Fruit fly (Drosophila melanogaster): ENCODE results near the gene cu.

Gene cu

dm6 chr3R:11200885-11201421, 3.6 kb downstream of the cu start (continued):
- TF ChIP-seq CG11294 (GFP tag; IDR thresholded peaks at IDR 0.05): no peak
- TF ChIP-seq Eip75B (GFP tag; optimal IDR thresholded peaks at IDR 0.05): peak; percentile 48
- peak; percentile 56 for TF ChIP-seq CG31627 (GFP tag; optimal IDR thresholded peaks at IDR 0.05)
- TF ChIP-seq Sox15 (GFP tag; optimal IDR thresholded peaks at IDR 0.05): peak; percentile 50
- peak; percentile 89 for TF ChIP-seq svp (GFP tag)
- TF ChIP-seq lz (GFP tag; optimal IDR thresholded peaks at IDR 0.05): peak; percentile 68
- peak; percentile 14 for TF ChIP-seq CG6808 (GFP tag; optimal IDR thresholded peaks at IDR 0.05)
- no peak for TF ChIP-seq Ets21C (GFP tag; optimal IDR thresholded peaks at IDR 0.05)
- peak; percentile 47 for TF ChIP-seq CG16779 (tag; optimal IDR thresholded peaks at IDR 0.05)
- TF ChIP-seq net (GFP tag; optimal IDR thresholded peaks at IDR 0.05): peak; percentile 68
- TF ChIP-seq CG8632 (GFP tag; optimal IDR thresholded peaks at IDR 0.05): peak; percentile 59
- peak; percentile 61 for TF ChIP-seq eg (GFP tag; IDR thresholded peaks at IDR 0.05)
- no peak for TF ChIP-seq CG8319 (GFP tag; optimal IDR thresholded peaks at IDR 0.05)
- TF ChIP-seq Gug (GFP tag; IDR thresholded peaks at IDR 0.05): 0 out of 2 replicates have a peak, but pooled peaks have one; percentile 34
- TF ChIP-seq spab (GFP tag; optimal IDR thresholded peaks at IDR 0.05): peak; percentile 30
- TF ChIP-seq dsx (GFP tag; optimal IDR thresholded peaks at IDR 0.05; ENCODE audit: poor library complexity, severe bottlenecking): peak; percentile 50
- peak; percentile 37 for TF ChIP-seq CG3032 (tag; optimal IDR thresholded peaks at IDR 0.05)
- TF ChIP-seq OdsH (GFP tag; optimal IDR thresholded peaks at IDR 0.05): peak; percentile 74
- TF ChIP-seq acj6 (GFP tag; optimal IDR thresholded peaks at IDR 0.05): peak; percentile 74
- TF ChIP-seq vri (GFP tag; optimal IDR thresholded peaks at IDR 0.05): peak; percentile 98
- no peak for TF ChIP-seq CG6854 (GFP tag; optimal IDR thresholded peaks at IDR 0.05)
- TF ChIP-seq CG7368 (GFP tag; optimal IDR thresholded peaks at IDR 0.05): peak; percentile 53
- peak; percentile 65 for TF ChIP-seq Smox (GFP tag; optimal IDR thresholded peaks at IDR 0.05)
- TF ChIP-seq achi (GFP tag; optimal IDR thresholded peaks at IDR 0.05): peak; percentile 59
- no peak for TF ChIP-seq Lpt (GFP tag; optimal IDR thresholded peaks at IDR 0.05)
- TF ChIP-seq cyc (GFP tag; optimal IDR thresholded peaks at IDR 0.05): peak; percentile 53
- peak; percentile 61 for TF ChIP-seq Hr4 (GFP tag; optimal IDR thresholded peaks at IDR 0.05)
- peak; percentile 71 for TF ChIP-seq CG32006 (GFP tag; optimal IDR thresholded peaks at IDR 0.05)
- TF ChIP-seq topi (GFP tag; optimal IDR thresholded peaks at IDR 0.05): peak; percentile 68
- TF ChIP-seq Blimp-1 (GFP tag; optimal IDR thresholded peaks at IDR 0.05): no peak

DNA sequence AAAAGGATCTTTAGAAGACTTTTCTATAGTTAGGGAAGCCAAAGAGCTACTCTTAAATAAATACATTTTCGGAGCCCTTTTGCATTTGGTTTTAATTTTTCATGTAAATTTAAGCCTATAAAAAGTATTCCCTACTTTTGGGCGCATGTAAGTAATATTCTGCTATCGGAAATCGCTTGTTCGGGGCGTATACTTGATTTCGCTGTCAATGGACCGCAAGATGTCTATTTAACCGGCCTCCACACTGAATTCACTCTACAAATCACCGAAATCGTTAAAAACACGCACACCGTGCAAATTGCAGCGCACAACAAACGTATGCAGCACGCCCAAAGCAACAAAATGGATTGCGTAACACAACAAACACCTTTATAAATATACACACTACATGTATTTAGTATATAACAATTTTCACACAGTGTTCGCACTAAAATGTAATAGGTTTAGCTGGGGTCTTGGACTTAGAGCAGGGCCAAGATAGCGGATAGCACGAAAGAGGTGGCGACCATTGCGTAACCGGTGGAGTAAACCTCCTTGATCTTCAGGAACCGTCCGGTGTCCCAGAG, 11.5 kb downstream of the cu start:
- no peak for TF ChIP-seq CG3919 (GFP tag; optimal IDR thresholded peaks at IDR 0.05)
- no peak for TF ChIP-seq acj6 (GFP tag; optimal IDR thresholded peaks at IDR 0.05)
- TF ChIP-seq pdm3 (GFP tag; optimal IDR thresholded peaks at IDR 0.05): no peak
- TF ChIP-seq CG1621 (tag; optimal IDR thresholded peaks at IDR 0.05): no peak
- no peak for TF ChIP-seq CG31627 (GFP tag; optimal IDR thresholded peaks at IDR 0.05)
- TF ChIP-seq CG9139 (GFP tag; optimal IDR thresholded peaks at IDR 0.05): peak; percentile 77
- TF ChIP-seq CG6276 (GFP tag; optimal IDR thresholded peaks at IDR 0.05): no peak
- TF ChIP-seq vri (GFP tag; optimal IDR thresholded peaks at IDR 0.05): peak; percentile 71
- TF ChIP-seq topi (GFP tag; optimal IDR thresholded peaks at IDR 0.05): peak; percentile 23
- peak; percentile 23 for TF ChIP-seq fkh (GFP tag; optimal IDR thresholded peaks at IDR 0.05)
- no peak for TF ChIP-seq Eip75B (GFP tag; optimal IDR thresholded peaks at IDR 0.05)
- TF ChIP-seq ss (GFP tag; optimal IDR thresholded peaks at IDR 0.05): peak in 1 of 2 experiments; percentile 58
- no peak for TF ChIP-seq CG11762 (GFP tag; optimal IDR thresholded peaks at IDR 0.05; ENCODE audit: insufficient read depth)
- TF ChIP-seq CG4318 (GFP tag; optimal IDR thresholded peaks at IDR 0.05): no peak
- no peak for TF ChIP-seq Lpt (GFP tag; optimal IDR thresholded peaks at IDR 0.05)
- TF ChIP-seq Eip78C (GFP tag): peak; percentile 93
- no peak for TF ChIP-seq CG8319 (GFP tag; optimal IDR thresholded peaks at IDR 0.05)
